Worm (Caenorhabditis elegans): Measurements from ENCODE around the gene T01B6.1.

DNA sequence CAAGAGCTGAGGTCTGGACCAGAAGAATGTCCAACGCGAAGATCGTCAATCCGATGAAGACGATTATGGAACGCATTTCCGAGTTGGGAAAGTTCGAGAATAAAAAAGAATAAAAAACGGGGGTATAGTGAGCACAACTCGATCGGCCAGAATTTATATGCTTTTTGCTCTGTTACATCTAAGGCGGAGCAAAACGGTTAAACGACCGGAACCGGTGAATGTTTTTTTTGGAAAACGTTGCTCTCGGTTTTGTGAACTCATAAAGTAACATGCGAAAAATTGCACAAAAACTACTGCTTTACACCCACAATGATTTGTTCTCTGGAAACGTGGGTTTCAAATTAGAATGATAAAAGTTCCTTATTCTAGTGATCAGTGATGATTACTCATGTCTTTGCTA lies 6.5 kb downstream of the T01B6.1 start, which contains the start of gene nlp-22:
- TF ChIP-seq dao-5 (tag; optimal IDR thresholded peaks at IDR 0.05) (no peak), W03F9.2 (tag; optimal IDR thresholded peaks at IDR 0.05) (no peak), him-1 (tag; optimal IDR thresholded peaks at IDR 0.05) (no peak)

Measured in whole organism, L4/young adult.